Worm (Caenorhabditis elegans) whole organism, early embryonic: Measurements from ENCODE around the gene nhr-154.

ENCODE experiments used
- B0310.2 ChIP-seq: sonication (generic microtip); optimal IDR thresholded peaks from 2 replicates; lab custom pipeline; 2016; ENCODE audit warnings: mild to moderate bottlenecking, missing genetic modification characterization, missing compliant biosample characterization
- F13C5.2 ChIP-seq: sonication (generic microtip); optimal IDR thresholded peaks from 2 replicates; lab custom pipeline; 2017; ENCODE audit warnings: mild to moderate bottlenecking, missing genetic modification characterization, inconsistent platforms, missing compliant biosample characterization
- aly-1 ChIP-seq: sonication (generic microtip); optimal IDR thresholded peaks from 2 replicates; lab custom pipeline; 2016; ENCODE audit warnings: missing genetic modification characterization, missing compliant biosample characterization
- ama-1 ChIP-seq: fragments of 150-350 bp; optimal IDR thresholded peaks from 2 replicates; lab custom pipeline; 2014
- ceh-13 ChIP-seq: fragments of 200-800 bp; sonication (Bioruptor generic); optimal IDR thresholded peaks from 2 replicates; lab custom pipeline; 2018; ENCODE audit warnings: mild to moderate bottlenecking, missing genetic modification characterization, missing compliant biosample characterization
- ceh-36 ChIP-seq: sonication (generic microtip); optimal IDR thresholded peaks from 2 replicates; lab custom pipeline; 2016; ENCODE audit warnings: missing genetic modification characterization, inconsistent platforms, missing compliant biosample characterization
- ets-7 ChIP-seq: sonication (generic microtip); optimal IDR thresholded peaks from 2 replicates; lab custom pipeline; 2016; ENCODE audit warnings: missing genotype, missing genetic modification characterization, missing compliant biosample characterization
- flt-1 ChIP-seq: fragments of 200-800 bp; sonication (Bioruptor generic); IDR thresholded peaks from 2 replicates; pipeline ENCODE4 v1.3.6; 2022; ENCODE audit warnings: missing genetic modification characterization, missing compliant biosample characterization
- hmbx-1 ChIP-seq: sonication (generic microtip); optimal IDR thresholded peaks from 2 replicates; lab custom pipeline; 2016; ENCODE audit warnings: mild to moderate bottlenecking, missing genetic modification characterization, missing compliant biosample characterization
- hmg-4 ChIP-seq: fragments of 200-800 bp; sonication (Bioruptor generic); optimal IDR thresholded peaks from 2 replicates; lab custom pipeline; 2018; ENCODE audit warnings: mild to moderate bottlenecking, missing genetic modification characterization, missing compliant biosample characterization
- hnd-1 ChIP-seq: sonication (generic microtip); optimal IDR thresholded peaks from 2 replicates; lab custom pipeline; 2016; ENCODE audit warnings: missing genetic modification characterization, missing compliant biosample characterization
- pes-1 ChIP-seq: fragments of 200-800 bp; sonication (Bioruptor generic); IDR thresholded peaks from 2 replicates; pipeline ENCODE4 v1.3.6; 2022; ENCODE audit warnings: missing genetic modification reagents, missing genetic modification characterization, missing compliant biosample characterization
- scrt-1 ChIP-seq: fragments of 200-800 bp; sonication (Bioruptor generic); IDR thresholded peaks from 2 replicates; pipeline ENCODE4 v1.3.6; 2022; ENCODE audit warnings: missing genetic modification characterization, missing compliant biosample characterization
- sea-1 ChIP-seq: fragments of 200-800 bp; sonication (Bioruptor generic); conservative IDR thresholded peaks from 2 replicates; pipeline ENCODE4 v1.3.6; 2022; ENCODE audit warnings: missing genetic modification characterization, missing compliant biosample characterization
- tbx-11 ChIP-seq: fragments of 200-800 bp; sonication (Bioruptor generic); IDR thresholded peaks from 2 replicates; pipeline ENCODE4 v1.3.6; 2022; ENCODE audit warnings: missing genetic modification characterization, missing compliant biosample characterization
- tbx-37 ChIP-seq: fragments of 200-800 bp; sonication (Bioruptor generic); conservative IDR thresholded peaks from 2 replicates; pipeline ENCODE4 v1.3.6; 2022; ENCODE audit warnings: missing genetic modification reagents, missing genetic modification characterization, missing compliant biosample characterization
- tra-4 ChIP-seq: sonication (generic microtip); optimal IDR thresholded peaks from 2 replicates; lab custom pipeline; 2017; ENCODE audit warnings: missing genetic modification characterization, missing compliant biosample characterization

The nhr-154 gene

ce11 chrV:12071483-12071882, 29.6 kb upstream of the nhr-154 start:
- TF ChIP-seq ceh-13 (GFP tag; lab: Kevin White, UChicago) = no peak
- TF ChIP-seq pes-1 (GFP tag; lab: Robert Waterston, UW) = no peak
- no peak for TF ChIP-seq ets-7

- TF ChIP-seq F13C5.2 (no peak), ceh-36 (tag; lab: Kevin White, UChicago) (no peak), B0310.2 (tag; lab: Kevin White, UChicago) (no peak), ceh-13 (GFP tag; lab: Kevin White, UChicago) (no peak), tra-4 (no peak), tbx-37 (GFP tag; lab: Robert Waterston, UW) (no peak), ama-1 (lab: Kevin White, UChicago) (no peak), flt-1 (GFP tag; lab: Robert Waterston, UW) (no peak), hnd-1 (tag; lab: Kevin White, UChicago) (no peak), pes-1 (GFP tag; lab: Robert Waterston, UW) (no peak), scrt-1 (GFP tag; lab: Robert Waterston, UW) (no peak), hmg-4 (GFP tag; lab: Kevin White, UChicago) (no peak), ets-7 (no peak)
These were observed 26.2 kb upstream of the nhr-154 start, which contains the start of gene R07B7.6 for ce11 chrV:12074886-12075285. TSS of gene R07B7.6 (minus strand) at chrV:12074986.

DNA sequence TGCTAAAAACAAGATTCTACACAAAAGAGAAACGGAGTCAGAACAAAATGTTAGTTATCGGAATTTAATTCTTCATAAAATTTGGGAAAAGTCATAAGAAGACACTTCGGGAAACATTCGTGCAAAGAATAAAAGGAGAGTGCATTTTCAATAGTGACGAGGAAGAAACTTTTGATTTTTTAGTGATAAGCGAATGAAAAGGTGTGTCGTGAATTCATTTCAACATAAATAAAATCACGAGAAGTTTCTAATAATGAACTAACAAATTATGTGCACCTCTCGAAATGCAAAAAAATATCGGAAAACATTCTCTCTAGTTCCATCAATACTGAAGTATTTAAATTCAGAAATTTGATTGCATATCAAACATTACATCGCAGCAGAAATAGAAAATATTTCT, 25.1 kb upstream of the nhr-154 start:
- TF ChIP-seq B0310.2 (tag; lab: Kevin White, UChicago) = no peak
- TF ChIP-seq tbx-11 (GFP tag; lab: Robert Waterston, UW) = no peak
- no peak for TF ChIP-seq sea-1 (GFP tag; lab: Robert Waterston, UW)
- TF ChIP-seq aly-1 = no peak
- no peak for TF ChIP-seq scrt-1 (GFP tag; lab: Robert Waterston, UW)
- TF ChIP-seq tbx-37 (GFP tag; lab: Robert Waterston, UW) = no peak
- TF ChIP-seq tra-4 = no peak
- TF ChIP-seq F13C5.2 = no peak
- TF ChIP-seq ceh-36 (tag; lab: Kevin White, UChicago) = no peak
- no peak for TF ChIP-seq hmbx-1 (tag; lab: Kevin White, UChicago)
- no peak for TF ChIP-seq ceh-13 (GFP tag; lab: Kevin White, UChicago)
- no peak for TF ChIP-seq ets-7
- TF ChIP-seq pes-1 (GFP tag; lab: Robert Waterston, UW) = no peak
- TF ChIP-seq flt-1 (GFP tag; lab: Robert Waterston, UW) = no peak
- TF ChIP-seq hnd-1 (tag; lab: Kevin White, UChicago) = no peak
- TF ChIP-seq hmg-4 (GFP tag; lab: Kevin White, UChicago) = no peak
- no peak for TF ChIP-seq ama-1 (lab: Kevin White, UChicago)

ce11 chrV:12080274-12080673, 20.8 kb upstream of the nhr-154 start, which contains the start of gene R07B7.9:
TSS of gene R07B7.9 (minus strand) at chrV:12080374.
- TF ChIP-seq hmbx-1 (tag; lab: Kevin White, UChicago) (no peak), tbx-11 (GFP tag; lab: Robert Waterston, UW) (no peak), flt-1 (GFP tag; lab: Robert Waterston, UW) (no peak), ceh-36 (tag; lab: Kevin White, UChicago) (no peak), sea-1 (GFP tag; lab: Robert Waterston, UW) (no peak), pes-1 (GFP tag; lab: Robert Waterston, UW) (no peak), tbx-37 (GFP tag; lab: Robert Waterston, UW) (no peak), aly-1 (no peak), B0310.2 (tag; lab: Kevin White, UChicago) (no peak), F13C5.2 (no peak), ama-1 (lab: Kevin White, UChicago) (no peak), ets-7 (no peak), tra-4 (no peak), hmg-4 (GFP tag; lab: Kevin White, UChicago) (no peak), hnd-1 (tag; lab: Kevin White, UChicago) (no peak)

DNA sequence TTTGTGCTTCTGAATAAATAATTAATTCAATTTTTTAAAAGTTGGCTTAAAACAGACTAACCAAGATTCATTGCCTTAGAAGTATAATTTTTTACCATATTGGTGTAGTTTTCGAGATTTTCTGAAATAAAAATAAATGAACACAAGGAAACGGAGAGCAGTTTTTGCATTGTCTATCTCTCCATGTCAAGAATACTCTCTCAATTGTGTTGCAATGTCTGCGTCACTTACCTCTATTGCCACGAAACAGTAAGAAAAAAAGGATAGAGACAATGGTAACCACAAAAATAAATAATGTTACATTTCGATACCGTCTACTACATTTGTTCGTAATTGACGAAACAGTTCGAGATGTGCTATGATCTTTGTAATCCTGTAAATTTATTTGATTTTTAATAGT, 18.2 kb upstream of the nhr-154 start, which contains the start of gene R07B7.10:
Gene R07B7.10 (plus strand): TSS at position 285 of the 400 bp plus-strand sequence.
- TF ChIP-seq ama-1 (lab: Kevin White, UChicago) = no peak
- no peak for TF ChIP-seq F13C5.2
- TF ChIP-seq tbx-37 (GFP tag; lab: Robert Waterston, UW) = no peak
- no peak for TF ChIP-seq B0310.2 (tag; lab: Kevin White, UChicago)
- no peak for TF ChIP-seq ets-7
- no peak for TF ChIP-seq ceh-13 (GFP tag; lab: Kevin White, UChicago)

DNA sequence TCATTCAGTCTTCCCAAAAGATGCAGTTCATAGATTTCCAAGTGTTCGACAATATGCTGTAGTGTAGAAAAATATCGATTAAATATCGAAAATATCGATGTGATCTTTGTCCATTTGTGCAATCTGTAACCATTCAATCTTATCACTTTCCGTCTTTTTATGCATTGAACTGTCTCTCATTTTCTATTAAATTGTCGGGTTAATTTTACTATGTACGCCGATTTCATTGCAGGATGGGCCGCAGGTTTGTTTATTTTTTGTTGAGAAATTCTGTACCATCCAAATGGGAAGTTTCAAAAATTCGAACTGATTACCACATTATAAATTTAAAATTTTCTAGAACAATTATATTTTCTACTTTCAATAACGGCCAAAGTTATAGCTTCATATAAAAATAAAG, 16.9 kb upstream of the nhr-154 start, which contains the start of gene R07B7.8:
Gene R07B7.8 (minus strand): TSS at position 101 of the 400 bp plus-strand sequence.
- TF ChIP-seq F13C5.2 (no peak), B0310.2 (tag; lab: Kevin White, UChicago) (no peak), tbx-37 (GFP tag; lab: Robert Waterston, UW) (no peak), flt-1 (GFP tag; lab: Robert Waterston, UW) (no peak), pes-1 (GFP tag; lab: Robert Waterston, UW) (no peak), ets-7 (no peak), hmg-4 (GFP tag; lab: Kevin White, UChicago) (no peak), hmbx-1 (tag; lab: Kevin White, UChicago) (no peak), aly-1 (no peak), tbx-11 (GFP tag; lab: Robert Waterston, UW) (no peak), tra-4 (no peak), ceh-36 (tag; lab: Kevin White, UChicago) (no peak)

DNA sequence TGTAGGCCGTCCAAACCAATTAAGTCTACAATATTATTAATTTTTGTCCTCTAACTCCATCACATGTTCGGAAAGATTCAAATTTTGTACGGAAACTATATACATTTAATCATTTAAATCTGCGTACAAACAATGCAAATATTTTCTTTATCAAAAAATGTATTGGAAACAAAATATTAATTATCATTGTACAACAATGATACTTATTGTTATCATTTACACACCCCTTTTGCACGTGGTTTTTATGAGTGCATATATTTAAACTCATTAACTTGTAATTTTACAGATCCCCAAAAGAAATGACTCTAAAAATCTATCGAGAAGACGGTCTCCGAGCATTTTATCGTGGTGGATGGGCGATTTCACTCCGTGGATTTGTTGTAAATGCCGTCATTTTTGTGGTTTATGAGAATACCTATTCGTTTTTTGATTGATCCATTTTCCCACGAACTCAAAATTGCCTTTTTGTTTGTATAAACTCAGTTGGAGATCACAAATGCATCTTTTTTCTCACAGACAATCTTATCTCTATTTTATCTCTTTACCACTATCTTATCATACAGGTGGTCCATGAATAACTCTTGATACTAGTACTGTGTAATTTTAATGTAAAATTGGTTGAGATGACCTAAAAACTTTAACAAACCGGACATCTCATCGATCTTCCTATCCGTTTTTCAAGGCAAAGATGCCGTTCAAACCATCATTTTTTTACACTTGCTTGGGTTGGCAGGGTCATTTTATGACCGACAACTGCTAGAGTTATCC, 15.0 kb upstream of the nhr-154 start:
- TF ChIP-seq B0310.2 (tag; lab: Kevin White, UChicago) = no peak
- no peak for TF ChIP-seq flt-1 (GFP tag; lab: Robert Waterston, UW)
- no peak for TF ChIP-seq hmbx-1 (tag; lab: Kevin White, UChicago)
- no peak for TF ChIP-seq tbx-37 (GFP tag; lab: Robert Waterston, UW)
- TF ChIP-seq ets-7 = no peak
- TF ChIP-seq hnd-1 (tag; lab: Kevin White, UChicago) = no peak
- no peak for TF ChIP-seq ceh-36 (tag; lab: Kevin White, UChicago)
- TF ChIP-seq pes-1 (GFP tag; lab: Robert Waterston, UW) = no peak
- TF ChIP-seq tbx-11 (GFP tag; lab: Robert Waterston, UW) = no peak
- no peak for TF ChIP-seq sea-1 (GFP tag; lab: Robert Waterston, UW)
- TF ChIP-seq aly-1 = no peak
- no peak for TF ChIP-seq hmg-4 (GFP tag; lab: Kevin White, UChicago)
- TF ChIP-seq F13C5.2 = no peak
- no peak for TF ChIP-seq tra-4
- TF ChIP-seq ceh-13 (GFP tag; lab: Kevin White, UChicago) = no peak
- no peak for TF ChIP-seq ama-1 (lab: Kevin White, UChicago)
